Fruit fly (Drosophila melanogaster): Measurements from ENCODE around the gene PH4alphaNE1.

The PH4alphaNE1 gene

dm6 chr3R:30449446-30449845 lies 50.7 kb downstream of the PH4alphaNE1 start (continued):
- TF ChIP-seq her (GFP tag; optimal IDR thresholded peaks at IDR 0.05) (no peak), Hr78 (GFP tag; optimal IDR thresholded peaks at IDR 0.05) (peak in 1 of 2 experiments; percentile 94), exex (tag; optimal IDR thresholded peaks at IDR 0.05) (peak; percentile 94), CG34376 (GFP tag; optimal IDR thresholded peaks at IDR 0.05) (peak; percentile 26), sens-2 (GFP tag; IDR thresholded peaks at IDR 0.05) (peak; percentile 83), Gsc (GFP tag; IDR thresholded peaks at IDR 0.05) (no peak), CG18599 (GFP tag; optimal IDR thresholded peaks at IDR 0.05) (no peak), toy (GFP tag; IDR thresholded peaks at IDR 0.05) (no peak), gcm (GFP tag; optimal IDR thresholded peaks at IDR 0.05) (no peak), CG34224 (GFP tag; IDR thresholded peaks at IDR 0.05; ENCODE audit: partially characterized antibody) (no peak)
